Worm (Caenorhabditis elegans): ENCODE measurements around the gene C49H3.4.

DNA sequence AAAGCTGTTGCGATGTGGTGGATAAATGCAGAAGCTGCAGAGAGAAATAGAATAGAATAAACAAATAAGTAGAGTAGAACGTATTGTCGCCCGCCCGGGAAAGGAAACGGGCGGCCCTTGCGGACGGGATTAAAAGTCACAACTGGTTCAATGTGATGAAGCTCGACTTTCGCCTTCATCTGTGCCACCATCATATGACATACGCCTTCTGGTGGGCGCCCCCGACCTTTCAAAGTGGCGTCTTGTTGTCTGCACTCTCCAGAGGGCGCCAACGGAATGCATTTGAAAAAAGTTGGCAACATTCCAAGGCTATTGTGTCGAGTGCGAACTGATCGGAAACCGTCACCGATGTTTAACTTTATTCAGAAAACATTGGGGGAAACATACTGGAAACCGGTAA lies 28.2 kb downstream of the C49H3.4 start:
- no peak for TF ChIP-seq fax-1 (tag; optimal IDR thresholded peaks at IDR 0.05)
- TF ChIP-seq ref-2 (tag; optimal IDR thresholded peaks at IDR 0.05), result no peak
- no peak for TF ChIP-seq ceh-9 (tag; optimal IDR thresholded peaks at IDR 0.05)
- TF ChIP-seq ahr-1 (tag; optimal IDR thresholded peaks at IDR 0.05), result no peak
- TF ChIP-seq ceh-22 (tag; optimal IDR thresholded peaks at IDR 0.05), result no peak
- TF ChIP-seq F13H6.1 (tag; optimal IDR thresholded peaks at IDR 0.05), result no peak
- no peak for TF ChIP-seq C08G9.2 (tag; optimal IDR thresholded peaks at IDR 0.05)
- no peak for TF ChIP-seq pha-4 (tag; optimal IDR thresholded peaks at IDR 0.05)
- no peak for TF ChIP-seq gmeb-2 (tag; optimal IDR thresholded peaks at IDR 0.05)
- no peak for TF ChIP-seq dmd-4 (tag; optimal IDR thresholded peaks at IDR 0.05; ENCODE audit: borderline replicate concordance)
- no peak for TF ChIP-seq hlh-15 (tag; optimal IDR thresholded peaks at IDR 0.05)
- TF ChIP-seq elt-2 (tag; optimal IDR thresholded peaks at IDR 0.05), result no peak
